Worm (Caenorhabditis elegans) whole organism, L1 larva: ENCODE data around the gene F23F12.3.

ENCODE experiments used
- C16A3.4 ChIP-seq: fragments of 150-350 bp; optimal IDR thresholded peaks from 2 replicates; lab custom pipeline; 2014; ENCODE audit warnings: missing biosample characterization, missing genetic modification characterization
- Y116A8C.19 ChIP-seq: sonication (generic microtip); optimal IDR thresholded peaks from 2 replicates; lab custom pipeline; 2016; ENCODE audit warnings: missing compliant biosample characterization, missing genetic modification characterization, borderline replicate concordance
- aha-1 ChIP-seq: fragments of 150-350 bp; optimal IDR thresholded peaks from 2 replicates; lab custom pipeline; 2014; ENCODE audit warnings: missing biosample characterization, missing genetic modification characterization
- alr-1 ChIP-seq: fragments of 200-800 bp; sonication (Bioruptor generic); optimal IDR thresholded peaks from 2 replicates; lab custom pipeline; 2018; ENCODE audit warnings: borderline replicate concordance, mild to moderate bottlenecking, missing genetic modification characterization, missing compliant biosample characterization
- ama-1 ChIP-seq: fragments of 150-350 bp; optimal IDR thresholded peaks from 2 replicates; lab custom pipeline; 2014
- blmp-1 ChIP-seq: fragments of 150-350 bp; optimal IDR thresholded peaks from 2 replicates; lab custom pipeline; 2014; ENCODE audit warnings: missing biosample characterization, missing genetic modification characterization
- ceh-8 ChIP-seq: fragments of 200-800 bp; sonication (Bioruptor generic); optimal IDR thresholded peaks from 2 replicates; lab custom pipeline; 2018; ENCODE audit warnings: mild to moderate bottlenecking, missing genetic modification characterization, moderate library complexity, missing compliant biosample characterization
- ceh-82 ChIP-seq, 3 experiments: fragments of 150-350 bp in 1 of 3; sonication (generic microtip) in 2 of 3; optimal IDR thresholded peaks; 2 replicates each; lab custom pipeline; 2014 to 2017; ENCODE audit warnings: missing biosample characterization in 3 of 3, missing genetic modification characterization in 3 of 3
- ceh-90 ChIP-seq: sonication (generic microtip); optimal IDR thresholded peaks from 2 replicates; lab custom pipeline; 2016; ENCODE audit warnings: missing genetic modification characterization, missing compliant biosample characterization
- ces-1 ChIP-seq: fragments of 150-350 bp; optimal IDR thresholded peaks from 2 replicates; lab custom pipeline; 2014; ENCODE audit warnings: missing biosample characterization, missing genetic modification reagents, missing genetic modification characterization
- dsc-1 ChIP-seq: sonication (generic microtip); optimal IDR thresholded peaks from 2 replicates; lab custom pipeline; 2016; ENCODE audit warnings: mild to moderate bottlenecking, missing genetic modification characterization, missing compliant biosample characterization
- efl-1 ChIP-seq, 4 experiments: fragments of 150-350 bp; optimal IDR thresholded peaks in 3 of 4; peaks in 1 of 4; 1 replicate in 1 of 4; 2 replicates in 3 of 4; lab custom pipeline; 2014; ENCODE audit warnings: missing biosample characterization in 2 of 4, missing genetic modification characterization in 2 of 4, missing genetic modification reagents in 2 of 4
- elt-2 ChIP-seq: sonication (generic microtip); optimal IDR thresholded peaks from 2 replicates; lab custom pipeline; 2016; ENCODE audit warnings: missing genetic modification characterization, mild to moderate bottlenecking, inconsistent platforms, missing compliant biosample characterization, missing genetic modification reagents
- elt-3 ChIP-seq, 6 experiments: fragments of 150-350 bp in 1 of 6; sonication (generic microtip); optimal IDR thresholded peaks; 2 replicates each; lab custom pipeline; 2017 to 2018; ENCODE audit warnings: missing biosample characterization in 6 of 6, missing genetic modification characterization in 6 of 6, inconsistent platforms in 1 of 6
- fkh-10 ChIP-seq: sonication (generic microtip); optimal IDR thresholded peaks from 2 replicates; lab custom pipeline; 2017; ENCODE audit warnings: missing biosample characterization, missing genetic modification reagents, missing genetic modification characterization
- fkh-8 ChIP-seq: sonication (generic microtip); optimal IDR thresholded peaks from 2 replicates; lab custom pipeline; 2016; ENCODE audit warnings: mild to moderate bottlenecking, missing genetic modification characterization, missing compliant biosample characterization
- grh-1 ChIP-seq: fragments of 200-800 bp; sonication (Bioruptor generic); IDR thresholded peaks from 2 replicates; pipeline ENCODE4 v1.3.6; 2022; ENCODE audit warnings: missing genetic modification reagents, missing genetic modification characterization, missing compliant biosample characterization
- hlh-4 ChIP-seq: sonication (generic microtip); optimal IDR thresholded peaks from 2 replicates; lab custom pipeline; 2016; ENCODE audit warnings: mild to moderate bottlenecking, missing genetic modification characterization, missing compliant biosample characterization
- irx-1 ChIP-seq: sonication (generic microtip); optimal IDR thresholded peaks from 2 replicates; lab custom pipeline; 2016; ENCODE audit warnings: missing genetic modification characterization, missing compliant biosample characterization
- isw-1 ChIP-seq: fragments of 200-800 bp; sonication (Bioruptor generic); IDR thresholded peaks from 2 replicates; pipeline ENCODE4 v1.3.6; 2022; ENCODE audit warnings: missing genetic modification characterization, missing compliant biosample characterization
- jun-1 ChIP-seq: fragments of 150-350 bp; optimal IDR thresholded peaks from 2 replicates; lab custom pipeline; 2014; ENCODE audit warnings: missing biosample characterization, missing genetic modification reagents, missing genetic modification characterization
- lin-14 ChIP-seq: fragments of 200-800 bp; sonication (Bioruptor generic); optimal IDR thresholded peaks from 2 replicates; lab custom pipeline; 2018; ENCODE audit warnings: mild to moderate bottlenecking, missing genetic modification characterization, moderate library complexity, missing compliant biosample characterization
- lin-39 ChIP-seq: fragments of 150-350 bp; optimal IDR thresholded peaks from 2 replicates; lab custom pipeline; 2014; ENCODE audit warnings: missing biosample characterization, missing genetic modification reagents, missing genetic modification characterization
- lir-3 ChIP-seq: sonication (generic microtip); optimal IDR thresholded peaks from 2 replicates; lab custom pipeline; 2016; ENCODE audit warnings: mild to moderate bottlenecking, missing genetic modification characterization, moderate library complexity, missing compliant biosample characterization; ENCODE audit not compliant: poor library complexity
- lsy-2 ChIP-seq, 2 experiments: fragments of 150-350 bp; optimal IDR thresholded peaks; 2 replicates each; lab custom pipeline; 2014; ENCODE audit warnings: missing biosample characterization in 2 of 2, missing genetic modification characterization in 2 of 2
- nhr-11 ChIP-seq: fragments of 150-350 bp; optimal IDR thresholded peaks from 2 replicates; lab custom pipeline; 2014; ENCODE audit warnings: missing biosample characterization, missing genetic modification characterization
- nhr-12 ChIP-seq: sonication (generic microtip); optimal IDR thresholded peaks from 2 replicates; lab custom pipeline; 2017; ENCODE audit warnings: missing biosample characterization, missing genetic modification characterization
- nhr-20 ChIP-seq: sonication (generic microtip); optimal IDR thresholded peaks from 2 replicates; lab custom pipeline; 2016; ENCODE audit warnings: mild to moderate bottlenecking, missing genetic modification characterization, missing compliant biosample characterization
- nhr-47 ChIP-seq: sonication (generic microtip); optimal IDR thresholded peaks from 2 replicates; lab custom pipeline; 2016; ENCODE audit warnings: mild to moderate bottlenecking, missing genetic modification characterization, moderate library complexity, missing compliant biosample characterization
- nhr-76 ChIP-seq: sonication (generic microtip); optimal IDR thresholded peaks from 2 replicates; lab custom pipeline; 2017; ENCODE audit warnings: missing biosample characterization, missing genetic modification characterization
- nhr-84 ChIP-seq: sonication (generic microtip); optimal IDR thresholded peaks from 2 replicates; lab custom pipeline; 2017; ENCODE audit warnings: missing biosample characterization, missing genetic modification characterization
- nhr-85 ChIP-seq: sonication (generic microtip); peaks from one replicate; lab custom pipeline; 2016; ENCODE audit warnings: missing genetic modification characterization, inconsistent platforms, missing compliant biosample characterization
- nhr-90 ChIP-seq: sonication (generic microtip); optimal IDR thresholded peaks from 2 replicates; lab custom pipeline; 2016; ENCODE audit warnings: mild to moderate bottlenecking, missing genetic modification characterization, missing compliant biosample characterization; ENCODE audit not compliant: poor library complexity
- pax-3 ChIP-seq: fragments of 200-800 bp; sonication (Bioruptor generic); optimal IDR thresholded peaks from 2 replicates; lab custom pipeline; 2018; ENCODE audit warnings: mild to moderate bottlenecking, missing genetic modification characterization, moderate library complexity, missing compliant biosample characterization
- pqm-1 ChIP-seq: sonication (generic microtip); optimal IDR thresholded peaks from 3 replicates; lab custom pipeline; 2017; ENCODE audit warnings: missing biosample characterization, missing genetic modification characterization
- skn-1 ChIP-seq: fragments of 150-350 bp; optimal IDR thresholded peaks from 2 replicates; lab custom pipeline; 2014; ENCODE audit warnings: missing biosample characterization, missing genetic modification characterization
- swsn-7 ChIP-seq: sonication (generic microtip); optimal IDR thresholded peaks from 2 replicates; lab custom pipeline; 2016; ENCODE audit warnings: missing genetic modification characterization, missing compliant biosample characterization
- unc-98 ChIP-seq: fragments of 200-800 bp; sonication (Bioruptor generic); IDR thresholded peaks from 2 replicates; pipeline ENCODE4 v1.3.6; 2022; ENCODE audit warnings: missing genetic modification characterization, missing compliant biosample characterization
- ztf-4 ChIP-seq: fragments of 150-350 bp; optimal IDR thresholded peaks from 2 replicates; lab custom pipeline; 2014; ENCODE audit warnings: missing biosample characterization, missing genetic modification characterization

F23F12.3 gene

ce11 chrIII:6467005-6467404 lies 33.3 kb upstream of the F23F12.3 start, which contains the start of gene T26A5.2:
Gene T26A5.2, plus strand, starts transcription at chrIII:6467305.
- TF ChIP-seq pax-3 (no peak), lir-3 (tag; lab: Kevin White, UChicago) (no peak), ceh-82 (tag; optimal IDR thresholded peaks at IDR 0.05; lab: Kevin White, UChicago) (no peak), fkh-10 (GFP tag; lab: Kevin White, UChicago) (no peak), ces-1 (GFP tag; lab: Kevin White, UChicago) (no peak), nhr-90 (tag; lab: Kevin White, UChicago) (no peak), isw-1 (GFP tag; lab: Robert Waterston, UW) (no peak), ceh-8 (GFP tag; lab: Kevin White, UChicago) (no peak), nhr-85 (tag; lab: Kevin White, UChicago) (no peak), nhr-20 (tag; lab: Kevin White, UChicago) (no peak)

- TF ChIP-seq ceh-90 (tag; lab: Kevin White, UChicago): no peak
- no peak for TF ChIP-seq ztf-4
- no peak for TF ChIP-seq blmp-1 (tag; lab: Kevin White, UChicago)
- TF ChIP-seq ama-1 (lab: Kevin White, UChicago): no peak
- no peak for TF ChIP-seq nhr-47 (tag; lab: Kevin White, UChicago)
- TF ChIP-seq lsy-2 (tag; optimal IDR thresholded peaks at IDR 0.05; lab: Kevin White, UChicago): no peak
- TF ChIP-seq lir-3 (tag; lab: Kevin White, UChicago): no peak
- no peak for TF ChIP-seq nhr-84
- no peak for TF ChIP-seq nhr-11 (tag; lab: Kevin White, UChicago)
- TF ChIP-seq Y116A8C.19 (tag; lab: Kevin White, UChicago): no peak
- no peak for TF ChIP-seq alr-1 (tag; lab: Kevin White, UChicago)
- no peak for TF ChIP-seq fkh-8
Measured at ce11 chrIII:6471451-6471850, 28.9 kb upstream of the F23F12.3 start, which contains the start of gene wht-6. Gene wht-6, plus strand, starts transcription at chrIII:6471751.

ce11 chrIII:6476380-6476779 lies 23.9 kb upstream of the F23F12.3 start:
- TF ChIP-seq nhr-90 (tag; lab: Kevin White, UChicago) (no peak), ces-1 (GFP tag; lab: Kevin White, UChicago) (no peak), aha-1 (tag; lab: Kevin White, UChicago) (no peak), jun-1 (no peak), unc-98 (GFP tag; lab: Robert Waterston, UW) (no peak), hlh-4 (tag; lab: Kevin White, UChicago) (no peak), elt-3 (tag; optimal IDR thresholded peaks at IDR 0.05; lab: Kevin White, UChicago) (no peak), lin-39 (tag; lab: Kevin White, UChicago) (no peak), lin-14 (GFP tag; lab: Kevin White, UChicago) (no peak)

- TF ChIP-seq pqm-1 (tag; lab: Kevin White, UChicago): no peak
Measured at ce11 chrIII:6478256-6479004, 21.9 kb upstream of the F23F12.3 start, which contains the start of gene zip-8. Gene zip-8, plus strand, starts transcription at chrIII:6478955.

ce11 chrIII:6479439-6479838 lies 20.9 kb upstream of the F23F12.3 start:
- TF ChIP-seq skn-1 (tag; lab: Kevin White, UChicago) (no peak), ceh-8 (GFP tag; lab: Kevin White, UChicago) (no peak), alr-1 (tag; lab: Kevin White, UChicago) (no peak), elt-2 (tag; lab: Kevin White, UChicago) (no peak), C16A3.4 (no peak), irx-1 (tag; lab: Kevin White, UChicago) (no peak), nhr-85 (tag; lab: Kevin White, UChicago) (no peak), dsc-1 (tag; lab: Kevin White, UChicago) (no peak), swsn-7 (tag; lab: Kevin White, UChicago) (no peak), pqm-1 (tag; lab: Kevin White, UChicago) (no peak), jun-1 (no peak), efl-1 (optimal IDR thresholded peaks at IDR 0.05; lab: Kevin White, UChicago) (no peak), efl-1 (GFP tag; optimal IDR thresholded peaks at IDR 0.05 in 1 of 2; lab: Kevin White, UChicago) (no peak), nhr-76 (tag; lab: Kevin White, UChicago) (no peak), grh-1 (no peak), nhr-12 (no peak)
